Fruit fly (Drosophila melanogaster): ENCODE results near the gene Top3alpha.

dm6 chr2L:19463405-19463804 is 34.6 kb upstream of the Top3alpha start:
- TF ChIP-seq pan (optimal IDR thresholded peaks at IDR 0.05) (no peak), usp (GFP tag; optimal IDR thresholded peaks at IDR 0.05) (no peak), Dll (optimal IDR thresholded peaks at IDR 0.05) (no peak), psq (optimal IDR thresholded peaks at IDR 0.05) (no peak), CG8478 (optimal IDR thresholded peaks at IDR 0.05) (no peak)
